Worm (Caenorhabditis elegans) whole organism, L3 larva: Measurements from ENCODE around the gene clec-21.
"Not testable (repeated sequence)": the region's sequence is repeated elsewhere in the genome, so short reads cannot be mapped to it uniquely, and the experiment has no call there.

Experiments used
- ZK546.5 ChIP-seq: sonication (generic microtip); optimal IDR thresholded peaks from 2 replicates; lab custom pipeline; 2017; ENCODE audit warnings: missing biosample characterization, missing genetic modification characterization
- aly-2 ChIP-seq: fragments of 150-350 bp; optimal IDR thresholded peaks from 2 replicates; lab custom pipeline; 2014; ENCODE audit warnings: missing biosample characterization, missing genetic modification characterization
- ama-1 ChIP-seq: fragments of 150-350 bp; optimal IDR thresholded peaks from 2 replicates; lab custom pipeline; 2018
- ceh-16 ChIP-seq: sonication (generic microtip); optimal IDR thresholded peaks from 2 replicates; lab custom pipeline; 2017; ENCODE audit warnings: missing biosample characterization, missing genetic modification characterization
- daf-12 ChIP-seq: fragments of 150-350 bp; optimal IDR thresholded peaks from 2 replicates; lab custom pipeline; 2014; ENCODE audit warnings: missing biosample characterization, missing genetic modification reagents, missing genetic modification characterization
- egl-27 ChIP-seq: sonication (generic microtip); optimal IDR thresholded peaks from 4 replicates; lab custom pipeline; 2017; ENCODE audit warnings: missing biosample characterization, missing genetic modification reagents, missing genetic modification characterization
- egl-5 ChIP-seq: fragments of 150-350 bp; optimal IDR thresholded peaks from 2 replicates; lab custom pipeline; 2017; ENCODE audit warnings: missing biosample characterization, missing genetic modification reagents, missing genetic modification characterization, inconsistent platforms
- elt-2 ChIP-seq: sonication (generic microtip); optimal IDR thresholded peaks from 2 replicates; lab custom pipeline; 2016; ENCODE audit warnings: missing genetic modification reagents, mild to moderate bottlenecking, missing genetic modification characterization, missing compliant biosample characterization
- fkh-2 ChIP-seq: fragments of 150-350 bp; optimal IDR thresholded peaks from 2 replicates; lab custom pipeline; 2014; ENCODE audit warnings: missing biosample characterization, missing genetic modification reagents, missing genetic modification characterization
- hmg-11 ChIP-seq: sonication (generic microtip); optimal IDR thresholded peaks from 2 replicates; lab custom pipeline; 2016; ENCODE audit warnings: missing genetic modification characterization, missing compliant biosample characterization
- lin-39 ChIP-seq: fragments of 150-350 bp; optimal IDR thresholded peaks from 2 replicates; lab custom pipeline; 2018; ENCODE audit warnings: missing biosample characterization, missing genetic modification reagents, missing genetic modification characterization
- lsy-12 ChIP-seq: sonication (generic microtip); optimal IDR thresholded peaks from 2 replicates; lab custom pipeline; 2016; ENCODE audit warnings: mild to moderate bottlenecking, missing genetic modification characterization, missing compliant biosample characterization
- mdl-1 ChIP-seq: fragments of 150-350 bp; optimal IDR thresholded peaks from 2 replicates; lab custom pipeline; 2014; ENCODE audit warnings: missing biosample characterization, missing genetic modification characterization
- mml-1 ChIP-seq: fragments of 150-350 bp; sonication (generic microtip); optimal IDR thresholded peaks from 3 replicates; lab custom pipeline; 2014; ENCODE audit warnings: missing biosample characterization, missing genetic modification characterization
- nfya-1 ChIP-seq: sonication (generic microtip); optimal IDR thresholded peaks from 2 replicates; lab custom pipeline; 2017; ENCODE audit warnings: missing genetic modification characterization, mild to moderate bottlenecking, missing compliant biosample characterization, antibody characterized with exemption, moderate library complexity; ENCODE audit not compliant: insufficient read depth
- nhr-11 ChIP-seq: fragments of 150-350 bp; optimal IDR thresholded peaks from 2 replicates; lab custom pipeline; 2014; ENCODE audit warnings: missing biosample characterization, missing genetic modification characterization
- nhr-12 ChIP-seq: fragments of 150-350 bp; optimal IDR thresholded peaks from 2 replicates; lab custom pipeline; 2014; ENCODE audit warnings: missing biosample characterization, missing genetic modification characterization
- nhr-237 ChIP-seq: fragments of 150-350 bp; optimal IDR thresholded peaks from 2 replicates; lab custom pipeline; 2014; ENCODE audit warnings: missing biosample characterization, missing genetic modification characterization
- nhr-25 ChIP-seq: sonication (generic microtip); optimal IDR thresholded peaks from 2 replicates; lab custom pipeline; 2017; ENCODE audit warnings: missing biosample characterization, missing genetic modification characterization
- nhr-67 ChIP-seq: fragments of 150-350 bp; optimal IDR thresholded peaks from 2 replicates; lab custom pipeline; 2014; ENCODE audit warnings: missing biosample characterization, missing genetic modification characterization
- nhr-76 ChIP-seq: fragments of 150-350 bp; sonication (generic microtip); optimal IDR thresholded peaks from 5 replicates; lab custom pipeline; 2014; ENCODE audit warnings: missing biosample characterization, missing genetic modification characterization
- nhr-77 ChIP-seq: fragments of 150-350 bp; optimal IDR thresholded peaks from 2 replicates; lab custom pipeline; 2014; ENCODE audit warnings: missing biosample characterization, missing genetic modification characterization
- pqm-1 ChIP-seq: fragments of 150-350 bp; optimal IDR thresholded peaks from 2 replicates; lab custom pipeline; 2017; ENCODE audit warnings: missing biosample characterization, missing genetic modification characterization, inconsistent platforms
- sea-2 ChIP-seq: fragments of 150-350 bp; sonication (generic microtip); optimal IDR thresholded peaks from 4 replicates; lab custom pipeline; 2014; ENCODE audit warnings: missing biosample characterization, missing genetic modification reagents, missing genetic modification characterization
- skn-1 ChIP-seq: fragments of 150-350 bp; optimal IDR thresholded peaks from 2 replicates; lab custom pipeline; 2014; ENCODE audit warnings: missing biosample characterization, missing genetic modification characterization
- snpc-4 ChIP-seq: fragments of 150-350 bp; optimal IDR thresholded peaks from 2 replicates; lab custom pipeline; 2014; ENCODE audit warnings: missing biosample characterization, missing genetic modification characterization
- tbx-2 ChIP-seq: sonication (generic microtip); optimal IDR thresholded peaks from 2 replicates; lab custom pipeline; 2016; ENCODE audit warnings: mild to moderate bottlenecking, missing genetic modification characterization, missing compliant biosample characterization
- unc-39 ChIP-seq: sonication (generic microtip); optimal IDR thresholded peaks from 4 replicates; lab custom pipeline; 2017; ENCODE audit warnings: missing biosample characterization, missing genetic modification characterization
- unc-62 ChIP-seq: fragments of 150-350 bp; sonication (generic microtip); optimal IDR thresholded peaks from 4 replicates; lab custom pipeline; 2014; ENCODE audit warnings: missing biosample characterization, missing genetic modification reagents, missing genetic modification characterization
- zag-1 ChIP-seq: fragments of 150-350 bp; optimal IDR thresholded peaks from 2 replicates; lab custom pipeline; 2014; ENCODE audit warnings: missing biosample characterization, missing genetic modification characterization
- ztf-11 ChIP-seq: fragments of 150-350 bp; optimal IDR thresholded peaks from 2 replicates; lab custom pipeline; 2014; ENCODE audit warnings: missing biosample characterization, missing genetic modification characterization
- ztf-4 ChIP-seq: fragments of 150-350 bp; optimal IDR thresholded peaks from 2 replicates; lab custom pipeline; 2014; ENCODE audit warnings: missing biosample characterization, missing genetic modification characterization

Gene clec-21

ce11 chrII:1561863-1562262, 22.2 kb downstream of the clec-21 start, which contains the start of gene K05F6.14:
TSS of gene K05F6.14 (plus strand) at chrII:1562163.
- TF ChIP-seq daf-12 (no peak), nfya-1 (no peak), tbx-2 (no peak), egl-5 (tag; lab: Kevin White, UChicago) (no peak), ama-1 (lab: Kevin White, UChicago) (no peak), nhr-11 (no peak), ztf-4 (tag; lab: Kevin White, UChicago) (no peak)

ce11 chrII:1560839-1561238, 23.2 kb downstream of the clec-21 start:
- TF ChIP-seq pqm-1 (tag; lab: Kevin White, UChicago) (no peak), zag-1 (tag; lab: Kevin White, UChicago) (no peak), egl-27 (tag; lab: Kevin White, UChicago) (no peak), ama-1 (lab: Kevin White, UChicago) (no peak), lin-39 (no peak), ZK546.5 (tag; lab: Kevin White, UChicago) (no peak), daf-12 (no peak), lsy-12 (tag; lab: Kevin White, UChicago) (no peak), hmg-11 (no peak), ztf-11 (no peak), tbx-2 (no peak), nhr-67 (tag; lab: Kevin White, UChicago) (no peak), skn-1 (no peak), nfya-1 (no peak), nhr-12 (tag; lab: Kevin White, UChicago) (no peak), nhr-76 (no peak)

- not testable (repeated sequence) for TF ChIP-seq zag-1 (tag; lab: Kevin White, UChicago); aly-2 (tag; lab: Kevin White, UChicago); unc-62 (GFP tag; lab: Kevin White, UChicago)
Observed at ce11 chrII:1556217-1556616, 27.8 kb downstream of the clec-21 start, which contains the start of the genes fbxb-54 and fbxb-50. TSS of gene fbxb-54 (minus strand) at chrII:1556317. TSS of gene fbxb-50 (plus strand) at chrII:1556443.

- TF ChIP-seq egl-27 (tag; lab: Kevin White, UChicago) (no peak), mdl-1 (tag; lab: Kevin White, UChicago) (no peak), sea-2 (GFP tag; lab: Kevin White, UChicago) (no peak), fkh-2 (tag; lab: Kevin White, UChicago) (no peak), nhr-77 (tag; lab: Kevin White, UChicago) (no peak), skn-1 (no peak), pqm-1 (tag; lab: Kevin White, UChicago) (no peak), unc-39 (tag; lab: Kevin White, UChicago) (no peak), ceh-16 (no peak)
Observed at ce11 chrII:1550501-1550900, 33.5 kb downstream of the clec-21 start, which contains the start of the genes fbxb-52 and fbxb-51. TSS of gene fbxb-52 (minus strand) at chrII:1550601. TSS of gene fbxb-51 (plus strand) at chrII:1550712.

ce11 chrII:1545625-1546024, 38.4 kb downstream of the clec-21 start, which contains the start of gene K05F6.12:
TSS of gene K05F6.12 (plus strand) at chrII:1545925.
- TF ChIP-seq egl-27 (tag; lab: Kevin White, UChicago), result no peak
- no peak for TF ChIP-seq ztf-4 (tag; lab: Kevin White, UChicago)
- no peak for TF ChIP-seq snpc-4
- no peak for TF ChIP-seq mml-1 (tag; lab: Kevin White, UChicago)
- no peak for TF ChIP-seq nhr-25 (tag; lab: Kevin White, UChicago)
- TF ChIP-seq daf-12, result no peak
- no peak for TF ChIP-seq nhr-237
- no peak for TF ChIP-seq zag-1 (tag; lab: Kevin White, UChicago)
- no peak for TF ChIP-seq unc-62 (GFP tag; lab: Kevin White, UChicago)

- not testable (repeated sequence) for TF ChIP-seq nhr-11; nfya-1; elt-2 (tag; lab: Kevin White, UChicago)
Observed at ce11 chrII:1543182-1543581, 40.9 kb downstream of the clec-21 start, which contains the start of gene K05F6.4. TSS of gene K05F6.4 (plus strand) at chrII:1543482.
